Worm (Caenorhabditis elegans) whole organism, late embryonic: ENCODE measurements around the gene hacl-1.
"Not testable (repeated sequence)": the region's sequence is repeated elsewhere in the genome, so short reads cannot be mapped to it uniquely, and the experiment has no call there.

Experiments used
- K02D7.2 ChIP-seq: sonication (generic microtip); optimal IDR thresholded peaks from 2 replicates; lab custom pipeline; 2017; ENCODE audit warnings: mild to moderate bottlenecking, missing genetic modification characterization, missing compliant biosample characterization
- fax-1 ChIP-seq: sonication (generic microtip); optimal IDR thresholded peaks from 2 replicates; lab custom pipeline; 2016; ENCODE audit warnings: missing genotype, missing genetic modification characterization, missing compliant biosample characterization
- odd-2 ChIP-seq: sonication (generic microtip); optimal IDR thresholded peaks from 2 replicates; lab custom pipeline; 2017; ENCODE audit warnings: antibody characterized with exemption, mild to moderate bottlenecking, missing genetic modification characterization, missing compliant biosample characterization
- pat-9 ChIP-seq: fragments of 200-800 bp; sonication (Bioruptor generic); optimal IDR thresholded peaks from 2 replicates; lab custom pipeline; 2018; ENCODE audit warnings: mild to moderate bottlenecking, missing genetic modification characterization, moderate library complexity, missing compliant biosample characterization
- unc-42 ChIP-seq: sonication (generic microtip); optimal IDR thresholded peaks from 2 replicates; lab custom pipeline; 2016; ENCODE audit warnings: missing genotype, missing genetic modification characterization, missing compliant biosample characterization

hacl-1 gene

DNA sequence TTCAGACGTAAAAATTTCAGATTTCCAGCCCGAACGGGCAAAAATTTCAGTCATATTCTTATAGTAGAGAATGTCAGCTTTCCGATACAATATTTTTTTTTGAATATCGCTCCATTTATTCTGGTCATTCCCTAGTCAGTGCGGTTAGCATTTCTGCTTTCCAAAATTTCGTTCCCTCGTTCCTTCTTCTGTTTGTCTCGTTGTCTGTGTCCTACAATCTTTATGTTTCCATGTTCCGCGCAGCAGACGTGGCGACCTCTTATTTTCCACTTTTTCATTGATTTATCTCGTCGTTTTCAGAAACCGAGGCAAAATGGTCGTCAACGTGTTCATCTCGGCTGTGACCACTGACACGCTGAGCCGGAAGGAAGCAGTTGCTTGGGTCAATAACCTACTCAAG is 50.3 kb downstream of the hacl-1 start, which contains the start of gene ebp-2:
ebp-2 (plus strand) TSS at position 301 of the 400 bp plus-strand sequence.
- not testable (repeated sequence) for TF ChIP-seq pat-9; fax-1 (tag; lab: Kevin White, UChicago); odd-2

DNA sequence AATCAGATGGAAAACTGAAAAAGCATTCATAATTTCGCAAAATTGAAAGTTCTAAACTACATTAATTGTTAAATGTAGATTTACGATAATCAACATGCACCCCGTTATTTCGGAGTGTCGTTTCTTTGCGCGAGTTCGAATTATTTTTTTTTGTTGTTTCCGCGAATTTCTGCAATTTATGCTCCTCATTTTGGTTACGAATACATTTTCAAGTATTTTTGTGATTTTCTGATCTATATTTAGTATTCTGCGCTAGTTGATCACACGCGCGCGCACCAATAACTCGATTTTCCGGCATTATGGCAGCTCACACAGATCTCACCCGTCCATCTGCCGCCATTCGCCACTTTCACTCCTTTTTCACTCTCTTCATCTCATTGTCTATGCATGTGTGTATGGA is 52.5 kb downstream of the hacl-1 start, which contains the start of gene VW02B12L.2:
VW02B12L.2 (minus strand) TSS at position 65 of the 400 bp plus-strand sequence.
- TF ChIP-seq unc-42 (tag; lab: Kevin White, UChicago) = peak; percentile 93
- TF ChIP-seq K02D7.2 (tag; lab: Kevin White, UChicago) = no peak
